Fruit fly (Drosophila melanogaster) whole organism, wandering third instar larva: ENCODE measurements around the gene Prestin.
A peak's percentile ranks its signal among the peaks of the same experiment; 100 is the strongest.

Experiments
- Abd-B ChIP-seq: fragments of >200 bp; optimal IDR thresholded peaks from 2 replicates; lab custom pipeline; 2017; ENCODE audit warnings: missing biosample characterization, missing genetic modification characterization
- CG32264 ChIP-seq: fragments of 200-800 bp; sonication (Bioruptor generic); optimal IDR thresholded peaks from 2 replicates; lab custom pipeline; 2016; ENCODE audit warnings: missing biosample characterization, missing genetic modification characterization
- GATAd ChIP-seq: sonication (Bioruptor generic); optimal IDR thresholded peaks from 2 replicates; lab custom pipeline; 2016; ENCODE audit warnings: missing biosample characterization, missing genetic modification characterization
- Hnf4 ChIP-seq: fragments of 200-800 bp; sonication (Bioruptor generic); optimal IDR thresholded peaks from 2 replicates; lab custom pipeline; 2016; ENCODE audit warnings: missing biosample characterization, mild to moderate bottlenecking, missing genetic modification characterization
- Hr83 ChIP-seq: fragments of 200-300 bp; sonication (Bioruptor generic); optimal IDR thresholded peaks from 2 replicates; lab custom pipeline; 2016; ENCODE audit warnings: missing biosample characterization, mild to moderate bottlenecking, missing genetic modification characterization, moderate library complexity; ENCODE audit not compliant: poor library complexity, severe bottlenecking
- br ChIP-seq: fragments of 200-800 bp; sonication (Bioruptor generic); optimal IDR thresholded peaks from 2 replicates; lab custom pipeline; 2016; ENCODE audit warnings: missing biosample characterization, missing genetic modification characterization
- brk ChIP-seq: fragments of 200-800 bp; sonication (Bioruptor generic); optimal IDR thresholded peaks from 2 replicates; lab custom pipeline; 2016; ENCODE audit warnings: missing biosample characterization, mild to moderate bottlenecking, missing genetic modification characterization
- foxo ChIP-seq, 2 experiments: fragments of 200-800 bp; sonication (Bioruptor generic); optimal IDR thresholded peaks; 2 replicates in 1 of 2; 3 replicates in 1 of 2; lab custom pipeline; 2016 to 2017; ENCODE audit warnings: missing biosample characterization in 2 of 2, missing genetic modification characterization in 2 of 2
- h ChIP-seq: fragments of 200-800 bp; sonication (Bioruptor generic); optimal IDR thresholded peaks from 3 replicates; lab custom pipeline; 2016; ENCODE audit warnings: missing biosample characterization, mild to moderate bottlenecking, missing genetic modification characterization
- lola ChIP-seq: fragments of >200 bp; optimal IDR thresholded peaks from 2 replicates; lab custom pipeline; 2017; ENCODE audit warnings: missing biosample characterization, missing genetic modification characterization
- psq ChIP-seq: fragments of 200-800 bp; sonication (Bioruptor generic); optimal IDR thresholded peaks from 3 replicates; lab custom pipeline; 2017; ENCODE audit warnings: missing biosample characterization, mild to moderate bottlenecking, missing genetic modification characterization, moderate library complexity
- usp ChIP-seq: fragments of >200 bp; optimal IDR thresholded peaks from 2 replicates; lab custom pipeline; 2017; ENCODE audit warnings: missing biosample characterization, missing genetic modification characterization

- no peak for TF ChIP-seq br
- peak; percentile 23 for TF ChIP-seq h (GFP tag; lab: Kevin White, UChicago)
- no peak for TF ChIP-seq usp (GFP tag; lab: Kevin White, UChicago)
- TF ChIP-seq foxo (GFP tag; optimal IDR thresholded peaks at IDR 0.05; lab: Kevin White, UChicago) = peak in 1 of 2 experiments; percentile 14
- no peak for TF ChIP-seq Hr83 (GFP tag; lab: Kevin White, UChicago)
- peak; percentile 20 for TF ChIP-seq psq (GFP tag; lab: Kevin White, UChicago)
- TF ChIP-seq lola (GFP tag; lab: Kevin White, UChicago) = no peak
- TF ChIP-seq GATAd = no peak
- no peak for TF ChIP-seq brk
- no peak for TF ChIP-seq Hnf4 (GFP tag; lab: Kevin White, UChicago)
- no peak for TF ChIP-seq Abd-B (GFP tag; lab: Kevin White, UChicago)
- no peak for TF ChIP-seq CG32264 (GFP tag; lab: Kevin White, UChicago)
Observed at dm6 chr3L:17926575-17927276, 19.1 kb upstream of the Prestin start.
